Worm (Caenorhabditis elegans): ENCODE measurements around the gene hlh-3.
A peak's percentile ranks its signal among the peaks of the same experiment; 100 is the strongest.

The hlh-3 gene

DNA sequence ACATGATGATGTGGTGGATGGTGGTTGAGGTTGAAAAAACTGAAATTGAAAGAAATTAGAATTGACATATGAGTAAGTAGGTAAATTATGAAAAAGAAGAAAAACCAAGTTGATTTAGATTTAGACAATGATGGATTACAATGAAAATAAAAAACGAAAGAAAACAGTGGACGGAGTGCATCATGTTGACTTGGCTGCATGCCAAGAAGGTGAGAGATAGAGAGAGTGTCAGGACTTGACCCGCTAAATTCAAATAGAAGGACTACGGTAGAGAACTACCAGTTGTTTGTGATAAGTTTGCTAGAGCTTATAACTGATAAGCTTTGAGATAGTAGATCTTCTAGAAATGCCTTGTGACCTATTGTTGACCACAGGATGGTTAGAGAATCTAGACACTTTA is 25.3 kb upstream of the hlh-3 start, which contains the start of gene T24B8.3:
TSS of gene T24B8.3 (minus strand) at position 39 of the 400 bp plus-strand sequence.
- TF ChIP-seq mbf-1 (tag; optimal IDR thresholded peaks at IDR 0.05): no peak
- TF ChIP-seq ceh-82 (tag; optimal IDR thresholded peaks at IDR 0.05): no peak
- TF ChIP-seq skn-1 (tag; optimal IDR thresholded peaks at IDR 0.05): no peak
- TF ChIP-seq mab-5 (tag; optimal IDR thresholded peaks at IDR 0.05): no peak
- no peak for TF ChIP-seq sma-3 (GFP tag; optimal IDR thresholded peaks at IDR 0.05)
- no peak for TF ChIP-seq unc-39 (tag; optimal IDR thresholded peaks at IDR 0.05)
- TF ChIP-seq ZK546.5 (tag; optimal IDR thresholded peaks at IDR 0.05): no peak
- peak; percentile 21 for TF ChIP-seq ama-1 (optimal IDR thresholded peaks at IDR 0.05)
- TF ChIP-seq lsy-2 (tag; optimal IDR thresholded peaks at IDR 0.05): peak in 1 of 2 experiments; percentile 50
- no peak for TF ChIP-seq nhr-25 (tag; optimal IDR thresholded peaks at IDR 0.05)
- TF ChIP-seq alr-1 (tag; optimal IDR thresholded peaks at IDR 0.05): no peak
- TF ChIP-seq nhr-129 (tag; optimal IDR thresholded peaks at IDR 0.05): peak; percentile 27
- TF ChIP-seq nhr-11 (tag; optimal IDR thresholded peaks at IDR 0.05): no peak
- no peak for TF ChIP-seq elt-1 (tag; optimal IDR thresholded peaks at IDR 0.05)
- no peak for TF ChIP-seq sem-4 (tag; optimal IDR thresholded peaks at IDR 0.05)
- TF ChIP-seq crh-2 (tag; optimal IDR thresholded peaks at IDR 0.05): no peak
- no peak for TF ChIP-seq nhr-237 (tag; optimal IDR thresholded peaks at IDR 0.05)
- no peak for TF ChIP-seq unc-55 (GFP tag; optimal IDR thresholded peaks at IDR 0.05)
- TF ChIP-seq fos-1 (tag; optimal IDR thresholded peaks at IDR 0.05): no peak
- no peak for TF ChIP-seq nhr-23 (tag; optimal IDR thresholded peaks at IDR 0.05)
- TF ChIP-seq lin-13 (GFP tag; optimal IDR thresholded peaks at IDR 0.05): no peak
- TF ChIP-seq lin-39 (tag; optimal IDR thresholded peaks at IDR 0.05): no peak
- no peak for TF ChIP-seq zag-1 (tag; optimal IDR thresholded peaks at IDR 0.05)
- no peak for TF ChIP-seq mdl-1 (tag; optimal IDR thresholded peaks at IDR 0.05)
- no peak for TF ChIP-seq dmd-4 (tag; optimal IDR thresholded peaks at IDR 0.05)
- peak; percentile 51 for TF ChIP-seq sma-9 (GFP tag; optimal IDR thresholded peaks at IDR 0.05)
- no peak for TF ChIP-seq sma-9 (tag; optimal IDR thresholded peaks at IDR 0.05)
- peak; percentile 4 for TF ChIP-seq gmeb-1 (tag; optimal IDR thresholded peaks at IDR 0.05)
- TF ChIP-seq Y55F3AM.14 (GFP tag; optimal IDR thresholded peaks at IDR 0.05): no peak
- TF ChIP-seq lin-11 (tag; optimal IDR thresholded peaks at IDR 0.05): no peak
- no peak for TF ChIP-seq elt-3 (tag; optimal IDR thresholded peaks at IDR 0.05)
- TF ChIP-seq nhr-6 (tag; optimal IDR thresholded peaks at IDR 0.05): peak; percentile 20
- no peak for TF ChIP-seq ceh-16 (tag; optimal IDR thresholded peaks at IDR 0.05)
- TF ChIP-seq F13H6.1 (tag; optimal IDR thresholded peaks at IDR 0.05): no peak

DNA sequence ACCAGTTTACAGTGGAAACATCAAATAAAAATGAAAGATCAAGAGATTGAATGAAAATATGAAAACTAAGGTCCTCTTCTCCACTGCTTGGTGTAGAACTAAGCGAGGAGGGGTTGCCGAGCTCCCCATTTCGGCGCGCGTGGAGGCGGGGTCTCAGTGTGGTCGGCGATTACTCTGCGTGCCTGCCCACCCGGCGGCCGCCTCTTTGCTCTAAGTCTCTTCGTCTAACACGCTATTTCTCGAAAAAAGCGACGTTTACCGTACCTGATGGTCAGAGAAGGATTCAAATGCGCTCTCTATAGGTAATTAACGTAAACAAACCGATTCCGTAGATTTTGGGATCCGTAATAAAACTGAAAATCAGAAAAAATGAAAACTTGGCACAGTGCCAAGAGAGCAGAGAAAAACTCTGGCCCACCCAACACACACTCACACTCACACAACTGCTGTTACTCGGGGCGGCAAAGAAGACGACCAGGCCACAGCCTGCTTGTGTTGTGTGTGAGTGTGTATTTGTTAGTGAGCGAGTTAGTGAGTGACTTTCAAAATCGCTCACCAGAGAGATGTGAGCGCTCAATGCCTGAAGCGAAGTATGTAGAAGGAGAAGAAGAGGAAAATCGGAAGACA is 24.7 kb upstream of the hlh-3 start:
- peak; percentile 19 to 52 for TF ChIP-seq mdl-1 (tag; optimal IDR thresholded peaks at IDR 0.05)
- peak; percentile 40 for TF ChIP-seq sem-4 (tag; optimal IDR thresholded peaks at IDR 0.05)
- TF ChIP-seq gmeb-1 (tag; optimal IDR thresholded peaks at IDR 0.05): peak; percentile 40
- peak; percentile 24 for TF ChIP-seq ceh-16 (tag; optimal IDR thresholded peaks at IDR 0.05)
- TF ChIP-seq mab-5 (tag; optimal IDR thresholded peaks at IDR 0.05): peak; percentile 40
- TF ChIP-seq unc-55 (GFP tag; optimal IDR thresholded peaks at IDR 0.05): peak; percentile 81
- TF ChIP-seq C34F6.9 (tag; optimal IDR thresholded peaks at IDR 0.05): peak; percentile 80
- TF ChIP-seq lsy-2 (tag; optimal IDR thresholded peaks at IDR 0.05): peak; percentile 43 to 84
- TF ChIP-seq crh-2 (tag; optimal IDR thresholded peaks at IDR 0.05): peak; percentile 61
- TF ChIP-seq lin-13 (GFP tag; optimal IDR thresholded peaks at IDR 0.05): peak; percentile 32
- peak; percentile 63 for TF ChIP-seq sma-9 (GFP tag; optimal IDR thresholded peaks at IDR 0.05)
- no peak for TF ChIP-seq sma-9 (tag; optimal IDR thresholded peaks at IDR 0.05)
- TF ChIP-seq sma-3 (GFP tag; optimal IDR thresholded peaks at IDR 0.05): peak; percentile 40
- TF ChIP-seq nhr-25 (tag; optimal IDR thresholded peaks at IDR 0.05): peak; percentile 30
- peak; percentile 62 for TF ChIP-seq fos-1 (tag; optimal IDR thresholded peaks at IDR 0.05)
- peak; percentile 32 for TF ChIP-seq ama-1 (optimal IDR thresholded peaks at IDR 0.05)
- TF ChIP-seq R02D3.7 (tag; optimal IDR thresholded peaks at IDR 0.05): no peak
- TF ChIP-seq lin-11 (tag; optimal IDR thresholded peaks at IDR 0.05): peak; percentile 71
- TF ChIP-seq ztf-4 (tag; optimal IDR thresholded peaks at IDR 0.05): peak; percentile 71
- TF ChIP-seq unc-62 (GFP tag; optimal IDR thresholded peaks at IDR 0.05): no peak
- TF ChIP-seq nhr-11 (tag; optimal IDR thresholded peaks at IDR 0.05): no peak
- peak; percentile 95 for TF ChIP-seq nhr-129 (tag; optimal IDR thresholded peaks at IDR 0.05)
- peak; percentile 79 for TF ChIP-seq zag-1 (tag; optimal IDR thresholded peaks at IDR 0.05)
- peak; percentile 54 for TF ChIP-seq egl-27 (tag; optimal IDR thresholded peaks at IDR 0.05)
- no peak for TF ChIP-seq snpc-4 (tag; optimal IDR thresholded peaks at IDR 0.05)
- no peak for TF ChIP-seq nhr-237 (tag; optimal IDR thresholded peaks at IDR 0.05)
- TF ChIP-seq F13H6.1 (tag; optimal IDR thresholded peaks at IDR 0.05): peak; percentile 84
- no peak for TF ChIP-seq ztf-1 (GFP tag; conservative IDR thresholded peaks at IDR 0.05)

All from whole organism, L2 larva.